Fruit fly (Drosophila melanogaster) S2 (cell line): Measurements from ENCODE around the gene ppk17.

ENCODE experiments used
- CG8478 ChIP-seq: fragments of >200 bp; optimal IDR thresholded peaks from 2 replicates; lab custom pipeline; 2018
- CTCF ChIP-seq, 2 experiments: fragments of >200 bp; optimal IDR thresholded peaks; 2 replicates each; lab custom pipeline; 2018

DNA sequence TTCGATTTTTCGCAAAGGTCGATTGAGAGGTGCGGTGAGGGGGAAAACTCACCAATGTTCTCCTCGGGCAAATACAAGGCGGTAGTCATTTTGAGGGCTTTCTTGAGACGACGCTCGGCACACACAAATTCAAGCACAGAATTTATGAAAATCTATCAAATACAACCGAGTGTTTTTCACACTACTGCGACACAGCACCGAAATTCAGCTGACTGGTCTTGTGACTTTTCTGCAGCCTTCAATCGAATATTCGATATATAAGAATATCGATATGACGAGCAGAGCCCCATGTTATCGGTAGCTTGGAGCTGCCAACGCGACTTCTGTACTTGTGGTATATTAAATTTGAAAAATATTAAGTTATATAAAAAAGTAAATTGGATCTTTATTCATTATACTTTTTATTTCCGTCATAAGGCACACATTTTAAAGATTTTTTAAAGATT, 32.8 kb downstream of the ppk17 start, which contains the start of gene VhaSFD:
- TF ChIP-seq CG8478 (lab: Kevin White, UChicago) (no peak), CTCF (optimal IDR thresholded peaks at IDR 0.05; lab: Kevin White, UChicago) (no peak)
